Worm (Caenorhabditis elegans) whole organism, L3 larva: ENCODE results near the gene ipla-6.
A peak's percentile ranks its signal among the peaks of the same experiment; 100 is the strongest.
"Not testable (repeated sequence)": the region's sequence is repeated elsewhere in the genome, so short reads cannot be mapped to it uniquely, and the experiment has no call there.

Experiments used
- R02D3.7 ChIP-seq: fragments of 150-350 bp; optimal IDR thresholded peaks from 2 replicates; lab custom pipeline; 2014; ENCODE audit warnings: missing biosample characterization, missing genetic modification characterization
- ZK546.5 ChIP-seq: sonication (generic microtip); optimal IDR thresholded peaks from 2 replicates; lab custom pipeline; 2017; ENCODE audit warnings: missing biosample characterization, missing genetic modification characterization
- aly-2 ChIP-seq: fragments of 150-350 bp; optimal IDR thresholded peaks from 2 replicates; lab custom pipeline; 2014; ENCODE audit warnings: missing biosample characterization, missing genetic modification characterization
- ceh-16 ChIP-seq: sonication (generic microtip); optimal IDR thresholded peaks from 2 replicates; lab custom pipeline; 2017; ENCODE audit warnings: missing biosample characterization, missing genetic modification characterization
- ceh-28 ChIP-seq: fragments of 150-350 bp; optimal IDR thresholded peaks from 2 replicates; lab custom pipeline; 2014; ENCODE audit warnings: missing biosample characterization, missing genetic modification reagents, missing genetic modification characterization
- ceh-82 ChIP-seq: fragments of 150-350 bp; optimal IDR thresholded peaks from 2 replicates; lab custom pipeline; 2014; ENCODE audit warnings: missing biosample characterization, missing genetic modification characterization
- ceh-9 ChIP-seq: sonication (generic microtip); optimal IDR thresholded peaks from 2 replicates; lab custom pipeline; 2018; ENCODE audit warnings: missing biosample characterization, missing genetic modification characterization
- daf-12 ChIP-seq: fragments of 150-350 bp; optimal IDR thresholded peaks from 2 replicates; lab custom pipeline; 2014; ENCODE audit warnings: missing biosample characterization, missing genetic modification reagents, missing genetic modification characterization
- egl-27 ChIP-seq: sonication (generic microtip); optimal IDR thresholded peaks from 4 replicates; lab custom pipeline; 2017; ENCODE audit warnings: missing biosample characterization, missing genetic modification reagents, missing genetic modification characterization
- egl-5 ChIP-seq: fragments of 150-350 bp; optimal IDR thresholded peaks from 2 replicates; lab custom pipeline; 2017; ENCODE audit warnings: missing biosample characterization, missing genetic modification reagents, missing genetic modification characterization, inconsistent platforms
- elt-2 ChIP-seq: sonication (generic microtip); optimal IDR thresholded peaks from 2 replicates; lab custom pipeline; 2016; ENCODE audit warnings: missing genetic modification reagents, mild to moderate bottlenecking, missing genetic modification characterization, missing compliant biosample characterization
- elt-3 ChIP-seq, 3 experiments: fragments of 150-350 bp in 1 of 3; sonication (generic microtip) in 2 of 3; optimal IDR thresholded peaks; 2 replicates in 2 of 3; 4 replicates in 1 of 3; lab custom pipeline; 2014 to 2017; ENCODE audit warnings: missing biosample characterization in 3 of 3, missing genetic modification characterization in 3 of 3
- eor-1 ChIP-seq, 2 experiments: fragments of 150-350 bp; optimal IDR thresholded peaks; 2 replicates each; lab custom pipeline; 2014 to 2018; ENCODE audit warnings: missing biosample characterization in 2 of 2, missing genetic modification characterization in 2 of 2
- fkh-10 ChIP-seq: sonication (generic microtip); optimal IDR thresholded peaks from 2 replicates; lab custom pipeline; 2017; ENCODE audit warnings: missing biosample characterization, missing genetic modification reagents, missing genetic modification characterization
- fkh-2 ChIP-seq: fragments of 150-350 bp; optimal IDR thresholded peaks from 2 replicates; lab custom pipeline; 2014; ENCODE audit warnings: missing biosample characterization, missing genetic modification reagents, missing genetic modification characterization
- fos-1 ChIP-seq: fragments of 150-350 bp; optimal IDR thresholded peaks from 2 replicates; lab custom pipeline; 2014; ENCODE audit warnings: missing biosample characterization, missing genetic modification characterization
- jun-1 ChIP-seq: fragments of 150-350 bp; optimal IDR thresholded peaks from 2 replicates; lab custom pipeline; 2014; ENCODE audit warnings: missing biosample characterization, missing genetic modification reagents, missing genetic modification characterization
- lin-15B ChIP-seq: fragments of 150-350 bp; optimal IDR thresholded peaks from 2 replicates; lab custom pipeline; 2014; ENCODE audit warnings: missing biosample characterization, missing genetic modification characterization
- lsy-12 ChIP-seq: sonication (generic microtip); optimal IDR thresholded peaks from 2 replicates; lab custom pipeline; 2016; ENCODE audit warnings: mild to moderate bottlenecking, missing genetic modification characterization, missing compliant biosample characterization
- mdl-1 ChIP-seq: fragments of 150-350 bp; optimal IDR thresholded peaks from 2 replicates; lab custom pipeline; 2014; ENCODE audit warnings: missing biosample characterization, missing genetic modification characterization
- mml-1 ChIP-seq: fragments of 150-350 bp; sonication (generic microtip); optimal IDR thresholded peaks from 3 replicates; lab custom pipeline; 2014; ENCODE audit warnings: missing biosample characterization, missing genetic modification characterization
- nhr-11 ChIP-seq: fragments of 150-350 bp; optimal IDR thresholded peaks from 2 replicates; lab custom pipeline; 2014; ENCODE audit warnings: missing biosample characterization, missing genetic modification characterization
- nhr-12 ChIP-seq: fragments of 150-350 bp; optimal IDR thresholded peaks from 2 replicates; lab custom pipeline; 2014; ENCODE audit warnings: missing biosample characterization, missing genetic modification characterization
- nhr-23 ChIP-seq: fragments of 150-350 bp; optimal IDR thresholded peaks from 2 replicates; lab custom pipeline; 2014; ENCODE audit warnings: missing biosample characterization, missing genetic modification reagents, missing genetic modification characterization
- nhr-237 ChIP-seq: fragments of 150-350 bp; optimal IDR thresholded peaks from 2 replicates; lab custom pipeline; 2014; ENCODE audit warnings: missing biosample characterization, missing genetic modification characterization
- nhr-25 ChIP-seq: sonication (generic microtip); optimal IDR thresholded peaks from 2 replicates; lab custom pipeline; 2017; ENCODE audit warnings: missing biosample characterization, missing genetic modification characterization
- nhr-28 ChIP-seq: fragments of 150-350 bp; optimal IDR thresholded peaks from 2 replicates; lab custom pipeline; 2014; ENCODE audit warnings: missing biosample characterization, missing genetic modification characterization
- nhr-43 ChIP-seq: sonication (generic microtip); optimal IDR thresholded peaks from 2 replicates; lab custom pipeline; 2016; ENCODE audit warnings: mild to moderate bottlenecking, missing genetic modification characterization, missing compliant biosample characterization; ENCODE audit not compliant: poor library complexity, severe bottlenecking
- nhr-67 ChIP-seq: fragments of 150-350 bp; optimal IDR thresholded peaks from 2 replicates; lab custom pipeline; 2014; ENCODE audit warnings: missing biosample characterization, missing genetic modification characterization
- nhr-76 ChIP-seq: fragments of 150-350 bp; sonication (generic microtip); optimal IDR thresholded peaks from 5 replicates; lab custom pipeline; 2014; ENCODE audit warnings: missing biosample characterization, missing genetic modification characterization
- nhr-77 ChIP-seq: fragments of 150-350 bp; optimal IDR thresholded peaks from 2 replicates; lab custom pipeline; 2014; ENCODE audit warnings: missing biosample characterization, missing genetic modification characterization
- pha-4 ChIP-seq: fragments of 150-350 bp; optimal IDR thresholded peaks from 2 replicates; lab custom pipeline; 2014; ENCODE audit warnings: missing biosample characterization, missing genetic modification reagents, missing genetic modification characterization
- pqm-1 ChIP-seq: fragments of 150-350 bp; optimal IDR thresholded peaks from 2 replicates; lab custom pipeline; 2017; ENCODE audit warnings: missing biosample characterization, missing genetic modification characterization, inconsistent platforms
- sea-2 ChIP-seq: fragments of 150-350 bp; sonication (generic microtip); optimal IDR thresholded peaks from 4 replicates; lab custom pipeline; 2014; ENCODE audit warnings: missing biosample characterization, missing genetic modification reagents, missing genetic modification characterization
- skn-1 ChIP-seq: fragments of 150-350 bp; optimal IDR thresholded peaks from 2 replicates; lab custom pipeline; 2014; ENCODE audit warnings: missing biosample characterization, missing genetic modification characterization
- snpc-4 ChIP-seq: fragments of 150-350 bp; optimal IDR thresholded peaks from 2 replicates; lab custom pipeline; 2014; ENCODE audit warnings: missing biosample characterization, missing genetic modification characterization
- tbx-2 ChIP-seq: sonication (generic microtip); optimal IDR thresholded peaks from 2 replicates; lab custom pipeline; 2016; ENCODE audit warnings: mild to moderate bottlenecking, missing genetic modification characterization, missing compliant biosample characterization
- unc-39 ChIP-seq: sonication (generic microtip); optimal IDR thresholded peaks from 4 replicates; lab custom pipeline; 2017; ENCODE audit warnings: missing biosample characterization, missing genetic modification characterization
- unc-62 ChIP-seq: fragments of 150-350 bp; sonication (generic microtip); optimal IDR thresholded peaks from 4 replicates; lab custom pipeline; 2014; ENCODE audit warnings: missing biosample characterization, missing genetic modification reagents, missing genetic modification characterization
- zag-1 ChIP-seq: fragments of 150-350 bp; optimal IDR thresholded peaks from 2 replicates; lab custom pipeline; 2014; ENCODE audit warnings: missing biosample characterization, missing genetic modification characterization
- ztf-11 ChIP-seq: fragments of 150-350 bp; optimal IDR thresholded peaks from 2 replicates; lab custom pipeline; 2014; ENCODE audit warnings: missing biosample characterization, missing genetic modification characterization
- ztf-4 ChIP-seq: fragments of 150-350 bp; optimal IDR thresholded peaks from 2 replicates; lab custom pipeline; 2014; ENCODE audit warnings: missing biosample characterization, missing genetic modification characterization

Gene ipla-6

DNA sequence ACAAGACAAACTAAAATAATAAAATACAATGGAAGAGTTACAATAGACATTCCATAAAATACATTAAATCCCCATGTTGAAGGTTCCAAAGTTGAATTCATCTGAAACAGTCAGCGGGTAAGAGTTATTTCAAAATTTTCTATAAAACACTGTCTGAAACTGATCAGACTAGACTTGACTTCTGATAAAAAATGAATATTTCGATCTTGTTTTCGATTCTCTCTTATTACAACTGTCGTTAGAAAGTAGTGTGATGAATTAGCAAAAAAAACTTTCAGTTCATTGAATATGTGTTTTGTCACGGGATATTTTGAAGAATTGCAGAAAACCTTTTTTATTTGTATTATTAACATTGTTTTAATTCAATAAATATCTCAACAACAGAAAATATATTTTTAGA, 35.7 kb upstream of the ipla-6 start, which contains the start of gene srv-26:
Gene srv-26, minus strand, starts transcription at position 101 of the 400 bp plus-strand sequence.
- no peak for TF ChIP-seq lin-15B (tag; lab: Kevin White, UChicago)
- no peak for TF ChIP-seq nhr-23 (tag; lab: Kevin White, UChicago)
- TF ChIP-seq ceh-16 (tag; lab: Kevin White, UChicago), result no peak
- TF ChIP-seq nhr-28 (tag; lab: Kevin White, UChicago), result no peak
- TF ChIP-seq mml-1 (tag; lab: Kevin White, UChicago), result no peak
- TF ChIP-seq elt-2 (tag; lab: Kevin White, UChicago), result no peak
- TF ChIP-seq nhr-11 (tag; lab: Kevin White, UChicago), result no peak
- TF ChIP-seq ztf-11 (tag; lab: Kevin White, UChicago), result no peak
- no peak for TF ChIP-seq pqm-1
- TF ChIP-seq fkh-10, result no peak
- TF ChIP-seq R02D3.7 (tag; lab: Kevin White, UChicago), result no peak
- TF ChIP-seq, all 47 proteins: peak for 0

ce11 chrIV:6303642-6304041, 33.8 kb upstream of the ipla-6 start, which contains the start of gene srv-25:
Gene srv-25 (minus strand): TSS chrIV:6303742.
- TF ChIP-seq nhr-25, result no peak
- TF ChIP-seq tbx-2 (tag; lab: Kevin White, UChicago), result no peak
- no peak for TF ChIP-seq nhr-23 (tag; lab: Kevin White, UChicago)
- no peak for TF ChIP-seq ZK546.5
- no peak for TF ChIP-seq egl-27 (tag; lab: Kevin White, UChicago)
- TF ChIP-seq snpc-4 (tag; lab: Kevin White, UChicago), result no peak
- TF ChIP-seq R02D3.7 (tag; lab: Kevin White, UChicago), result no peak
- TF ChIP-seq zag-1 (tag; lab: Kevin White, UChicago), result no peak
- TF ChIP-seq, all 47 proteins: peak for 0

ce11 chrIV:6307439-6307838, 30.0 kb upstream of the ipla-6 start, which contains the start of gene csp-2:
Gene csp-2 (plus strand): TSS chrIV:6307739.
- TF ChIP-seq snpc-4 (tag; lab: Kevin White, UChicago) (no peak), ztf-4 (tag; lab: Kevin White, UChicago) (no peak), tbx-2 (tag; lab: Kevin White, UChicago) (no peak), ceh-82 (no peak)

- not testable (repeated sequence) for TF ChIP-seq snpc-4, ceh-16, nhr-23 (tag; lab: Kevin White, UChicago)
- TF ChIP-seq, all 47 proteins: peak for 0; not testable (repeated sequence) for 47
Measured at ce11 chrIV:6317357-6317756, 20.1 kb upstream of the ipla-6 start, which contains the start of gene Y73B6BL.12. Gene Y73B6BL.12 (minus strand): TSS chrIV:6317457.

DNA sequence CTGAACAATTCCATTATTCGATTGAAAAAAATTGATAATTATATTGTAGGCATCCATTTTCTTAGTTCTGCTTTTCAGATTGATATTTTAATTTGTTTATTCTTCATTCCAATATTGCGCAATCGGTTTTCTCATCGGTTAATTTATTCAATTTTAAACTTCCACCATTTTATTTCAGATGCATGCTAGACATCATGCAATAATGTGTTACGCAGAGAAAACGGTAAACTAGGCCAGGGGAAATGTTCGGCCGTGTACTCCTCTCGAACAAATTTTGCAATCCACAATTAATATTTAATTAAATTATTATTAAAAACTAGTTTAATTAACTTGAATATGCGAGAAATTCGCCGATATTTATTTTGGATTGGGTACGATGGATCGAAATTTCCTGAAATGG, 15.8 kb upstream of the ipla-6 start, which contains the start of gene Y73B6BL.29:
Gene Y73B6BL.29, plus strand, starts transcription at position 263 of the 400 bp plus-strand sequence.
- TF ChIP-seq ZK546.5 (peak; percentile 63), ceh-28 (tag; lab: Kevin White, UChicago) (peak; percentile 67), ceh-16 (tag; lab: Kevin White, UChicago) (no peak), unc-39 (tag; lab: Kevin White, UChicago) (no peak), mml-1 (tag; lab: Kevin White, UChicago) (no peak), snpc-4 (tag; lab: Kevin White, UChicago) (peak; percentile 90), unc-62 (GFP tag; lab: Kevin White, UChicago) (no peak), ceh-9 (tag; lab: Kevin White, UChicago) (no peak), egl-27 (tag; lab: Kevin White, UChicago) (no peak), lin-15B (tag; lab: Kevin White, UChicago) (peak; percentile 87), fkh-2 (tag; lab: Kevin White, UChicago) (no peak), sea-2 (GFP tag; lab: Kevin White, UChicago) (no peak), nhr-25 (peak; percentile 72), nhr-237 (tag; lab: Kevin White, UChicago) (no peak), nhr-11 (tag; lab: Kevin White, UChicago) (no peak), nhr-76 (tag; lab: Kevin White, UChicago) (no peak), aly-2 (tag; lab: Kevin White, UChicago) (no peak), skn-1 (peak; percentile 85), fkh-10 (peak; percentile 87), elt-3 (tag; optimal IDR thresholded peaks at IDR 0.05; lab: Kevin White, UChicago) (no peak), zag-1 (tag; lab: Kevin White, UChicago) (no peak), egl-5 (tag; lab: Kevin White, UChicago) (peak; percentile 21), nhr-77 (no peak), fos-1 (no peak), daf-12 (tag; lab: Kevin White, UChicago) (no peak), jun-1 (peak; percentile 66), R02D3.7 (tag; lab: Kevin White, UChicago) (peak; percentile 88), nhr-67 (tag; lab: Kevin White, UChicago) (no peak), elt-2 (tag; lab: Kevin White, UChicago) (peak; percentile 56), nhr-28 (tag; lab: Kevin White, UChicago) (no peak), nhr-43 (tag; lab: Kevin White, UChicago) (peak; percentile 95), nhr-12 (tag; lab: Kevin White, UChicago) (no peak), ztf-11 (tag; lab: Kevin White, UChicago) (no peak), pha-4 (tag; lab: Kevin White, UChicago) (peak; percentile 93), lsy-12 (tag; lab: Kevin White, UChicago) (peak; percentile 84), mdl-1 (tag; lab: Kevin White, UChicago) (peak; percentile 12), eor-1 (tag; optimal IDR thresholded peaks at IDR 0.05; lab: Kevin White, UChicago) (peak in 1 of 2 experiments; percentile 55)
